Worm (Caenorhabditis elegans) whole organism, young adult: ENCODE measurements around the gene twk-4.

ENCODE experiments used
- B0019.2 ChIP-seq: fragments of 200-800 bp; sonication (Bioruptor generic); conservative IDR thresholded peaks from 2 replicates; pipeline ENCODE4 v1.3.6; 2022; ENCODE audit warnings: missing genetic modification reagents, missing genetic modification characterization, missing compliant biosample characterization
- C17E4.6 ChIP-seq: fragments of 200-800 bp; sonication (Bioruptor generic); IDR thresholded peaks from 2 replicates; pipeline ENCODE4 v1.3.6; 2022; ENCODE audit warnings: missing genetic modification reagents, missing genetic modification characterization, missing compliant biosample characterization
- F10E7.11 ChIP-seq: sonication (generic microtip); optimal IDR thresholded peaks from 2 replicates; lab custom pipeline; 2017; ENCODE audit warnings: mild to moderate bottlenecking, missing genetic modification characterization, moderate library complexity, missing compliant biosample characterization
- F49E8.2 ChIP-seq: sonication (generic microtip); optimal IDR thresholded peaks from 3 replicates; lab custom pipeline; 2017; ENCODE audit warnings: missing genetic modification characterization, mild to moderate bottlenecking, missing compliant biosample characterization, antibody characterized with exemption, moderate library complexity; ENCODE audit not compliant: insufficient read depth
- F52B5.7 ChIP-seq: sonication (generic microtip); optimal IDR thresholded peaks from 2 replicates; lab custom pipeline; 2016; ENCODE audit warnings: mild to moderate bottlenecking, missing genetic modification characterization, missing compliant biosample characterization
- F57A8.1 ChIP-seq: fragments of 200-800 bp; sonication (Bioruptor generic); optimal IDR thresholded peaks from 2 replicates; lab custom pipeline; 2018; ENCODE audit warnings: mild to moderate bottlenecking, missing genetic modification characterization, moderate library complexity, missing compliant biosample characterization
- Y67H2A.10 ChIP-seq: fragments of 200-800 bp; sonication (Bioruptor generic); conservative IDR thresholded peaks from 2 replicates; pipeline ENCODE4 v1.3.6; 2022; ENCODE audit warnings: missing genetic modification reagents, missing genetic modification characterization, missing compliant biosample characterization
- athp-1 ChIP-seq: sonication (generic microtip); optimal IDR thresholded peaks from 2 replicates; lab custom pipeline; 2017; ENCODE audit warnings: mild to moderate bottlenecking, missing genetic modification characterization, missing compliant biosample characterization
- attf-6 ChIP-seq: fragments of 200-800 bp; sonication (Bioruptor generic); IDR thresholded peaks from 2 replicates; pipeline ENCODE4 v1.3.6; 2022; ENCODE audit warnings: missing genetic modification reagents, missing genetic modification characterization, missing compliant biosample characterization
- ccch-3 ChIP-seq: fragments of 200-800 bp; sonication (Bioruptor generic); optimal IDR thresholded peaks from 2 replicates; lab custom pipeline; 2018; ENCODE audit warnings: mild to moderate bottlenecking, missing genetic modification characterization, missing compliant biosample characterization
- cebp-1 ChIP-seq, 2 experiments: fragments of 200-800 bp in 1 of 2; sonication (Bioruptor generic) in 1 of 2; sonication (generic microtip) in 1 of 2; IDR thresholded peaks in 1 of 2; optimal IDR thresholded peaks in 1 of 2; 2 replicates each; pipeline versions ENCODE4 v1.3.6 to Lab custom; 2017 to 2022; ENCODE audit warnings: missing compliant biosample characterization in 2 of 2, missing genetic modification characterization in 2 of 2, mild to moderate bottlenecking in 1 of 2, missing genetic modification reagents in 1 of 2, moderate library complexity in 1 of 2
- ceh-100 ChIP-seq: fragments of 200-800 bp; sonication (Bioruptor generic); IDR thresholded peaks from 2 replicates; pipeline ENCODE4 v1.3.6; 2022; ENCODE audit warnings: missing genetic modification reagents, missing genetic modification characterization, missing compliant biosample characterization
- ceh-27 ChIP-seq: fragments of 200-800 bp; sonication (Bioruptor generic); optimal IDR thresholded peaks from 2 replicates; lab custom pipeline; 2018; ENCODE audit warnings: mild to moderate bottlenecking, missing genetic modification characterization, moderate library complexity, missing compliant biosample characterization
- ceh-79 ChIP-seq: sonication (generic microtip); optimal IDR thresholded peaks from 2 replicates; lab custom pipeline; 2017; ENCODE audit warnings: mild to moderate bottlenecking, missing genetic modification characterization, missing compliant biosample characterization
- chd-7 ChIP-seq: sonication (generic microtip); optimal IDR thresholded peaks from 2 replicates; lab custom pipeline; 2016; ENCODE audit warnings: mild to moderate bottlenecking, missing genetic modification characterization, moderate library complexity, missing compliant biosample characterization
- fkh-3 ChIP-seq: sonication (generic microtip); optimal IDR thresholded peaks from 2 replicates; lab custom pipeline; 2016; ENCODE audit warnings: mild to moderate bottlenecking, missing genetic modification characterization, missing compliant biosample characterization
- hlh-12 ChIP-seq: sonication (generic microtip); optimal IDR thresholded peaks from 2 replicates; lab custom pipeline; 2016; ENCODE audit warnings: missing genetic modification characterization, missing compliant biosample characterization
- lag-1 ChIP-seq: fragments of 200-800 bp; sonication (Bioruptor generic); IDR thresholded peaks from 2 replicates; pipeline ENCODE4 v1.3.6; 2022; ENCODE audit warnings: missing genetic modification reagents, missing genetic modification characterization, missing compliant biosample characterization
- let-526 ChIP-seq: fragments of 200-800 bp; sonication (Bioruptor generic); IDR thresholded peaks from 2 replicates; pipeline ENCODE4 v1.3.6; 2022; ENCODE audit warnings: missing genetic modification reagents, missing genetic modification characterization, missing compliant biosample characterization
- let-607 ChIP-seq, 2 experiments: fragments of 200-800 bp in 1 of 2; sonication (Bioruptor generic) in 1 of 2; sonication (generic microtip) in 1 of 2; optimal IDR thresholded peaks; 2 replicates each; lab custom pipeline; 2016 to 2018; ENCODE audit warnings: mild to moderate bottlenecking in 2 of 2, missing compliant biosample characterization in 2 of 2, missing genetic modification characterization in 2 of 2, moderate library complexity in 2 of 2, missing genotype in 1 of 2
- lin-26 ChIP-seq: fragments of 200-800 bp; sonication (Bioruptor generic); IDR thresholded peaks from 2 replicates; pipeline ENCODE4 v1.3.6; 2022; ENCODE audit warnings: missing genetic modification reagents, missing genetic modification characterization, missing compliant biosample characterization
- lin-54 ChIP-seq: fragments of 200-800 bp; sonication (Bioruptor generic); optimal IDR thresholded peaks from 2 replicates; lab custom pipeline; 2018; ENCODE audit warnings: mild to moderate bottlenecking, missing genetic modification characterization, missing compliant biosample characterization
- lsl-1 ChIP-seq: fragments of 200-800 bp; sonication (Bioruptor generic); optimal IDR thresholded peaks from 2 replicates; lab custom pipeline; 2018; ENCODE audit warnings: mild to moderate bottlenecking, missing genetic modification characterization, moderate library complexity, missing compliant biosample characterization
- madf-10 ChIP-seq: sonication (generic microtip); optimal IDR thresholded peaks from 2 replicates; lab custom pipeline; 2016; ENCODE audit warnings: mild to moderate bottlenecking, missing genetic modification characterization, missing compliant biosample characterization
- nhr-120 ChIP-seq: fragments of 200-800 bp; sonication (Bioruptor generic); IDR thresholded peaks from 2 replicates; pipeline ENCODE4 v1.3.6; 2022; ENCODE audit warnings: missing genetic modification characterization, missing compliant biosample characterization
- nhr-179 ChIP-seq: sonication (generic microtip); optimal IDR thresholded peaks from 2 replicates; lab custom pipeline; 2016; ENCODE audit warnings: mild to moderate bottlenecking, missing genetic modification characterization, missing compliant biosample characterization
- nhr-80 ChIP-seq: sonication (generic microtip); optimal IDR thresholded peaks from 2 replicates; lab custom pipeline; 2016; ENCODE audit warnings: missing genetic modification characterization, missing compliant biosample characterization
- pbrm-1 ChIP-seq: fragments of 200-800 bp; sonication (Bioruptor generic); IDR thresholded peaks from 2 replicates; pipeline ENCODE4 v1.3.6; 2022; ENCODE audit warnings: missing genetic modification reagents, missing genetic modification characterization, missing compliant biosample characterization
- pha-4 ChIP-seq: fragments of 150-350 bp; sonication (generic microtip); optimal IDR thresholded peaks from 2 replicates; lab custom pipeline; 2014; ENCODE audit warnings: missing biosample characterization, missing genetic modification reagents, missing genetic modification characterization
- repo-1 ChIP-seq: sonication (generic microtip); optimal IDR thresholded peaks from 2 replicates; lab custom pipeline; 2017; ENCODE audit warnings: mild to moderate bottlenecking, missing genetic modification characterization, missing compliant biosample characterization
- rpc-1 ChIP-seq, 2 experiments: fragments of 150-350 bp in 1 of 2; sonication (generic microtip) in 1 of 2; optimal IDR thresholded peaks; 2 replicates each; lab custom pipeline; 2014 to 2018; ENCODE audit warnings: missing biosample characterization in 1 of 2, missing genetic modification characterization in 1 of 2, missing genetic modification reagents in 1 of 2, missing genotype in 1 of 2
- sdz-38 ChIP-seq: sonication (generic microtip); optimal IDR thresholded peaks from 2 replicates; lab custom pipeline; 2016; ENCODE audit warnings: missing genotype, missing genetic modification characterization, missing compliant biosample characterization
- unc-130 ChIP-seq: sonication (generic microtip); optimal IDR thresholded peaks from 2 replicates; lab custom pipeline; 2016; ENCODE audit warnings: missing genetic modification reagents, missing genetic modification characterization, missing compliant biosample characterization
- zim-3 ChIP-seq: sonication (generic microtip); optimal IDR thresholded peaks from 2 replicates; lab custom pipeline; 2017; ENCODE audit warnings: mild to moderate bottlenecking, missing genetic modification characterization, moderate library complexity, missing compliant biosample characterization
- ztf-3 ChIP-seq: fragments of 200-800 bp; sonication (Bioruptor generic); optimal IDR thresholded peaks from 2 replicates; lab custom pipeline; 2018; ENCODE audit warnings: mild to moderate bottlenecking, missing genetic modification characterization, missing compliant biosample characterization

The twk-4 gene

ce11 chrII:9242804-9243203 lies 48.7 kb upstream of the twk-4 start (continued):
- TF ChIP-seq zim-3 (tag; lab: Kevin White, UChicago): no peak
- TF ChIP-seq lag-1 (GFP tag; lab: Robert Waterston, UW): no peak
- peak; percentile 28 for TF ChIP-seq pha-4
- TF ChIP-seq ccch-3 (GFP tag; lab: Kevin White, UChicago): no peak

ce11 chrII:9241610-9242009 lies 47.5 kb upstream of the twk-4 start:
- TF ChIP-seq hlh-12: no peak
- no peak for TF ChIP-seq F57A8.1 (GFP tag; lab: Kevin White, UChicago)
- no peak for TF ChIP-seq B0019.2 (GFP tag; lab: Robert Waterston, UW)
- TF ChIP-seq attf-6: no peak
- no peak for TF ChIP-seq ccch-3 (GFP tag; lab: Kevin White, UChicago)
- TF ChIP-seq F49E8.2 (tag; lab: Kevin White, UChicago): no peak
- no peak for TF ChIP-seq lin-26 (GFP tag; lab: Robert Waterston, UW)
- TF ChIP-seq fkh-3 (tag; lab: Kevin White, UChicago): no peak
- no peak for TF ChIP-seq cebp-1 (GFP tag; IDR thresholded peaks at IDR 0.05; lab: Robert Waterston, UW)
- TF ChIP-seq cebp-1 (tag; optimal IDR thresholded peaks at IDR 0.05; lab: Kevin White, UChicago): no peak
- TF ChIP-seq ceh-27 (GFP tag; lab: Kevin White, UChicago): no peak
- no peak for TF ChIP-seq nhr-80 (tag; lab: Kevin White, UChicago)
- TF ChIP-seq athp-1: no peak
- TF ChIP-seq F10E7.11 (tag; lab: Kevin White, UChicago): no peak
- TF ChIP-seq pbrm-1 (GFP tag; lab: Robert Waterston, UW): no peak
- no peak for TF ChIP-seq lsl-1
- TF ChIP-seq let-607 (tag; optimal IDR thresholded peaks at IDR 0.05; lab: Kevin White, UChicago): no peak
- no peak for TF ChIP-seq lin-54 (GFP tag; lab: Kevin White, UChicago)

- TF ChIP-seq attf-6: no peak
- TF ChIP-seq nhr-120: no peak
- TF ChIP-seq F52B5.7 (tag; lab: Kevin White, UChicago): no peak
- TF ChIP-seq repo-1 (tag; lab: Kevin White, UChicago): no peak
- TF ChIP-seq ztf-3 (GFP tag; lab: Kevin White, UChicago): no peak
- no peak for TF ChIP-seq C17E4.6
- no peak for TF ChIP-seq ceh-100 (GFP tag; lab: Robert Waterston, UW)
- no peak for TF ChIP-seq nhr-179
- TF ChIP-seq unc-130 (GFP tag; lab: Kevin White, UChicago): no peak
- no peak for TF ChIP-seq Y67H2A.10 (GFP tag; lab: Robert Waterston, UW)
- TF ChIP-seq chd-7 (tag; lab: Kevin White, UChicago): no peak
- no peak for TF ChIP-seq lin-26 (GFP tag; lab: Robert Waterston, UW)
- TF ChIP-seq let-526 (GFP tag; lab: Robert Waterston, UW): no peak
- no peak for TF ChIP-seq B0019.2 (GFP tag; lab: Robert Waterston, UW)
- no peak for TF ChIP-seq ccch-3 (GFP tag; lab: Kevin White, UChicago)
- TF ChIP-seq sdz-38 (tag; lab: Kevin White, UChicago): no peak
- TF ChIP-seq madf-10: no peak
- TF ChIP-seq nhr-80 (tag; lab: Kevin White, UChicago): no peak
- no peak for TF ChIP-seq rpc-1 (optimal IDR thresholded peaks at IDR 0.05; lab: Kevin White, UChicago)
- TF ChIP-seq rpc-1 (tag; optimal IDR thresholded peaks at IDR 0.05; lab: Kevin White, UChicago): no peak
- no peak for TF ChIP-seq ceh-79 (tag; lab: Kevin White, UChicago)
These were observed 43.6 kb upstream of the twk-4 start for ce11 chrII:9237719-9238118.
